Worm (Caenorhabditis elegans): Measurements from ENCODE around the gene taap-1.
A peak's percentile ranks its signal among the peaks of the same experiment; 100 is the strongest.

DNA sequence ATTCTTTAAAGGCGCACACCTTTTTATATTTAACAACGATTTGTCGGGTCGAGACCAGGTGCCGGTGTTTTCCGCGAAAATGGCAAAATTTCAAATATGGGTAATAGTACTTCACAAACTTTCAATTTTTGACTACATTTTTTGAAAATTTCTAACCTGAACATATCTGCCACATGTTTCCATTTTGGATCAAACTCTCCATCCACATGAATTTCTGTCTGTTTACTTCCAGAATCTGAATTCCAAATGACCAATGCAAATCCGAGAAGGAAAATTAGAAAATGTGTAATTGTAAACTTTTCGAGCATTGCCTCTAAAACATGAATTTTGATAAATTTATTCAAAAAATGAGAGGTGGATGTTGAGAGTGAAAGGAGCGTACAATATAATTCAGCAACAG is 3.5 kb downstream of the taap-1 start, which contains the start of gene lact-4:
- TF ChIP-seq ama-1 (optimal IDR thresholded peaks at IDR 0.05) (peak; percentile 51), ama-1 (GFP tag; optimal IDR thresholded peaks at IDR 0.05) (no peak), B0336.3 (GFP tag; IDR thresholded peaks at IDR 0.05) (no peak), dpff-1 (tag; optimal IDR thresholded peaks at IDR 0.05) (no peak), sptf-2 (GFP tag; optimal IDR thresholded peaks at IDR 0.05) (no peak), zfh-2 (GFP tag; conservative IDR thresholded peaks at IDR 0.05) (no peak), unc-62 (GFP tag; optimal IDR thresholded peaks at IDR 0.05) (no peak), snpc-4 (GFP tag; optimal IDR thresholded peaks at IDR 0.05) (no peak), snpc-4 (tag; optimal IDR thresholded peaks at IDR 0.05) (no peak), him-1 (tag; optimal IDR thresholded peaks at IDR 0.05) (no peak), somi-1 (GFP tag; optimal IDR thresholded peaks at IDR 0.05) (no peak)
